Fruit fly (Drosophila melanogaster): ENCODE data around the gene Nepl15.

DNA sequence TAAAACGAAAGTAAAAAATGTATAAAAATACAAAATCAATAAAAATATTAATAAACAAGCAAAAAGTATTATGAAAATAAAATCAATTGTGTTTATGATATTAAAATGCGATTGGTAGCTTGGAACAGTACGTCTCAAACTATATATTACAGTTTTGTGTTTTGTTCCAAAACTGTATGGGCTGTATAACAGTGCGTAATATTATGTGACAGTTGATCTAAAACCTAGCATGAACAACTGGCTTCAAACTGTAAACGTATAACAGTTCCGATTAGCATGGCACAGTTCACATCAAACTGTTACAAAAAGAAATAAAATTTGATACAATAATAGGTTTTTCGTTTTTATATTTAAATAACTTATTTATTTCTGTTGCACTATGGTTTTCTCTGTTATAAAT, 28.0 kb upstream of the Nepl15 start:
- no peak for TF ChIP-seq h (optimal IDR thresholded peaks at IDR 0.05)
- no peak for TF ChIP-seq Myc (optimal IDR thresholded peaks at IDR 0.05)
- TF ChIP-seq psq (optimal IDR thresholded peaks at IDR 0.05) = no peak
